Fruit fly (Drosophila melanogaster): ENCODE data around the gene LeuRS.
A peak's percentile ranks its signal among the peaks of the same experiment; 100 is the strongest.

LeuRS gene

DNA sequence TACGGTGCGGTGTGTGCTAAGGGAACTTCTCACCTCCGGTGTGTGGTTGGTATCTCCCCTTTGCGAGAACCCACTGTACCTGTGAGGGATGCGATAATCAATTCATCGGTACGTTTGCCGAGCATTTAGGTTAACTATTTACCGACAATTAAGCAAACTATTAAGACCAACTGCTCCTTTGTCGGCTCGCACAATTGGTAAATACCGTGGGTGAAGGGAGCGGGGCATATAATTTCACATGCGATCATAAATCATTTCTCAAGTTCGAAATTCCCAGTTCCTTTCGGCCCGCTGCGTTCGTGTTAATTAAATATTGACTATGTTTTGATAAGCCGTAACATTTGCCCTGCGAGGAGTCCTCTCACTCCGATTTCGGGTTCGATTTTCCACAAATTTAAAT is 34.4 kb upstream of the LeuRS start (continued):
- TF ChIP-seq Six4 (GFP tag; optimal IDR thresholded peaks at IDR 0.05) (no peak), Oli (tag; optimal IDR thresholded peaks at IDR 0.05) (no peak), CG13287 (GFP tag; IDR thresholded peaks at IDR 0.05; ENCODE audit: partially characterized antibody) (no peak), shn (GFP tag; optimal IDR thresholded peaks at IDR 0.05) (no peak), CG9727 (GFP tag; optimal IDR thresholded peaks at IDR 0.05) (peak; percentile 57), pros (GFP tag; optimal IDR thresholded peaks at IDR 0.05) (peak; percentile 4), vvl (GFP tag; IDR thresholded peaks at IDR 0.05) (no peak), CG7372 (GFP tag; IDR thresholded peaks at IDR 0.05) (no peak), CG8290 (GFP tag; optimal IDR thresholded peaks at IDR 0.05) (no peak), CG8290 (tag; optimal IDR thresholded peaks at IDR 0.05) (peak in 1 of 2 experiments; percentile 0), zfh1 (GFP tag; IDR thresholded peaks at IDR 0.05) (no peak), Asciz (GFP tag; optimal IDR thresholded peaks at IDR 0.05) (no peak), ham (GFP tag; IDR thresholded peaks at IDR 0.05) (no peak), org-1 (GFP tag; optimal IDR thresholded peaks at IDR 0.05) (peak; percentile 24), otp (GFP tag; IDR thresholded peaks at IDR 0.05) (peak; percentile 54; the same call in 1 of the 3 replicates), schlank (tag; optimal IDR thresholded peaks at IDR 0.05) (no peak), Eip74EF (GFP tag; optimal IDR thresholded peaks at IDR 0.05) (no peak), Dp (GFP tag; optimal IDR thresholded peaks at IDR 0.05) (no peak), MESR4 (GFP tag; optimal IDR thresholded peaks at IDR 0.05) (no peak), HLH4C (GFP tag; IDR thresholded peaks at IDR 0.05; ENCODE audit: partially characterized antibody) (no peak), Optix (GFP tag; IDR thresholded peaks at IDR 0.05) (no peak), Kr (GFP tag; optimal IDR thresholded peaks at IDR 0.05) (peak; percentile 79), CG3163 (GFP tag; optimal IDR thresholded peaks at IDR 0.05) (no peak), CG6854 (GFP tag; optimal IDR thresholded peaks at IDR 0.05) (no peak), CG7928 (GFP tag; optimal IDR thresholded peaks at IDR 0.05) (no peak), CG7556 (GFP tag; optimal IDR thresholded peaks at IDR 0.05) (no peak), dmrt11E (tag; optimal IDR thresholded peaks at IDR 0.05) (peak; percentile 30), CG1603 (tag; optimal IDR thresholded peaks at IDR 0.05) (peak; percentile 11), CG10147 (GFP tag; optimal IDR thresholded peaks at IDR 0.05) (no peak), Dbx (GFP tag; IDR thresholded peaks at IDR 0.05) (no peak), CG34422 (GFP tag; IDR thresholded peaks at IDR 0.05) (no peak), Med (GFP tag) (peak; percentile 39), CG2199 (GFP tag; IDR thresholded peaks at IDR 0.05) (no peak), CG12659 (GFP tag; optimal IDR thresholded peaks at IDR 0.05) (no peak), nerfin-1 (tag; optimal IDR thresholded peaks at IDR 0.05) (no peak), sima (GFP tag; optimal IDR thresholded peaks at IDR 0.05) (no peak), inv (GFP tag; IDR thresholded peaks at IDR 0.05; ENCODE audit: partially characterized antibody) (no peak), CG10431 (GFP tag; optimal IDR thresholded peaks at IDR 0.05) (no peak), Elba2 (GFP tag; optimal IDR thresholded peaks at IDR 0.05) (no peak), ci (GFP tag; IDR thresholded peaks at IDR 0.05) (no peak), Meics (GFP tag; optimal IDR thresholded peaks at IDR 0.05) (no peak), CG12391 (tag; optimal IDR thresholded peaks at IDR 0.05) (no peak), CG8359 (GFP tag; optimal IDR thresholded peaks at IDR 0.05; ENCODE audit: borderline replicate concordance) (no peak), NfI (GFP tag; optimal IDR thresholded peaks at IDR 0.05) (no peak), zf30C (GFP tag; optimal IDR thresholded peaks at IDR 0.05) (no peak), gsb-n (tag; optimal IDR thresholded peaks at IDR 0.05) (peak; percentile 28), chif (GFP tag; optimal IDR thresholded peaks at IDR 0.05) (no peak), Drgx (GFP tag; IDR thresholded peaks at IDR 0.05) (no peak), CG8281 (tag; optimal IDR thresholded peaks at IDR 0.05) (no peak), Pdp1 (GFP tag; optimal IDR thresholded peaks at IDR 0.05) (peak in 1 of 2 experiments; percentile 1), CG6254 (GFP tag; optimal IDR thresholded peaks at IDR 0.05) (no peak)
